Worm (Caenorhabditis elegans) whole organism, young adult: ENCODE results near the gene C55A6.11.
"Not testable (repeated sequence)": the region's sequence is repeated elsewhere in the genome, so short reads cannot be mapped to it uniquely, and the experiment has no call there.

Experiments used
- B0336.3 ChIP-seq: fragments of 200-800 bp; sonication (Bioruptor generic); IDR thresholded peaks from 2 replicates; pipeline ENCODE4 v1.3.6; 2022; ENCODE audit warnings: missing genetic modification characterization, missing compliant biosample characterization
- C06A6.2 ChIP-seq: fragments of 200-800 bp; sonication (Bioruptor generic); conservative IDR thresholded peaks from 2 replicates; pipeline ENCODE4 v1.3.6; 2022; ENCODE audit warnings: missing genetic modification characterization, missing compliant biosample characterization
- D2030.7 ChIP-seq: fragments of 200-800 bp; sonication (Bioruptor generic); IDR thresholded peaks from 2 replicates; pipeline ENCODE4 v1.3.6; 2022; ENCODE audit warnings: missing genetic modification reagents, missing genetic modification characterization, missing compliant biosample characterization
- F33H1.4 ChIP-seq: fragments of 200-800 bp; sonication (Bioruptor generic); IDR thresholded peaks from 2 replicates; pipeline ENCODE4 v1.3.6; 2022; ENCODE audit warnings: missing genetic modification reagents, missing genetic modification characterization, missing compliant biosample characterization
- F39B2.1 ChIP-seq: fragments of 200-800 bp; sonication (Bioruptor generic); IDR thresholded peaks from 2 replicates; pipeline ENCODE4 v1.3.6; 2022; ENCODE audit warnings: missing genetic modification reagents, missing genetic modification characterization, missing compliant biosample characterization
- F49E8.2 ChIP-seq: sonication (generic microtip); optimal IDR thresholded peaks from 3 replicates; lab custom pipeline; 2017; ENCODE audit warnings: missing genetic modification characterization, mild to moderate bottlenecking, missing compliant biosample characterization, antibody characterized with exemption, moderate library complexity; ENCODE audit not compliant: insufficient read depth
- Y56A3A.18 ChIP-seq: fragments of 200-800 bp; sonication (Bioruptor generic); IDR thresholded peaks from 2 replicates; pipeline ENCODE4 v1.3.6; 2022; ENCODE audit warnings: missing genetic modification reagents, missing genetic modification characterization, missing compliant biosample characterization
- Y79H2A.3 ChIP-seq: fragments of 200-800 bp; sonication (Bioruptor generic); conservative IDR thresholded peaks from 2 replicates; pipeline ENCODE4 v1.3.6; 2022; ENCODE audit warnings: missing genetic modification reagents, missing genetic modification characterization, missing compliant biosample characterization
- ZK185.1 ChIP-seq: sonication (generic microtip); optimal IDR thresholded peaks from 2 replicates; lab custom pipeline; 2016; ENCODE audit warnings: mild to moderate bottlenecking, missing genetic modification characterization, missing compliant biosample characterization; ENCODE audit not compliant: poor library complexity, severe bottlenecking
- attf-6 ChIP-seq: fragments of 200-800 bp; sonication (Bioruptor generic); IDR thresholded peaks from 2 replicates; pipeline ENCODE4 v1.3.6; 2022; ENCODE audit warnings: missing genetic modification reagents, missing genetic modification characterization, missing compliant biosample characterization
- bed-2 ChIP-seq: fragments of 200-800 bp; sonication (Bioruptor generic); IDR thresholded peaks from 2 replicates; pipeline ENCODE4 v1.3.6; 2022; ENCODE audit warnings: missing genetic modification reagents, missing genetic modification characterization, missing compliant biosample characterization
- ccch-3 ChIP-seq: fragments of 200-800 bp; sonication (Bioruptor generic); optimal IDR thresholded peaks from 2 replicates; lab custom pipeline; 2018; ENCODE audit warnings: mild to moderate bottlenecking, missing genetic modification characterization, missing compliant biosample characterization
- dox-1 ChIP-seq: fragments of 200-800 bp; sonication (Bioruptor generic); IDR thresholded peaks from 2 replicates; pipeline ENCODE4 v1.3.6; 2022; ENCODE audit warnings: missing genetic modification reagents, missing genetic modification characterization, missing compliant biosample characterization
- efl-1 ChIP-seq: fragments of 150-350 bp; optimal IDR thresholded peaks from 2 replicates; lab custom pipeline; 2014; ENCODE audit warnings: missing biosample characterization, missing genetic modification reagents, missing genetic modification characterization
- egrh-3 ChIP-seq: fragments of 200-800 bp; sonication (Bioruptor generic); IDR thresholded peaks from 2 replicates; pipeline ENCODE4 v1.3.6; 2022; ENCODE audit warnings: missing genetic modification reagents, missing genetic modification characterization, missing compliant biosample characterization
- ekl-4 ChIP-seq: fragments of 200-800 bp; sonication (Bioruptor generic); IDR thresholded peaks from 2 replicates; pipeline ENCODE4 v1.3.6; 2022; ENCODE audit warnings: missing genetic modification reagents, missing genetic modification characterization, missing compliant biosample characterization
- hmg-1.2 ChIP-seq: fragments of 200-800 bp; sonication (Bioruptor generic); IDR thresholded peaks from 2 replicates; pipeline ENCODE4 v1.3.6; 2022; ENCODE audit warnings: missing genetic modification reagents, missing genetic modification characterization, missing compliant biosample characterization
- hmg-20 ChIP-seq: fragments of 200-800 bp; sonication (Bioruptor generic); IDR thresholded peaks from 2 replicates; pipeline ENCODE4 v1.3.6; 2022; ENCODE audit warnings: missing genetic modification reagents, missing genetic modification characterization, missing compliant biosample characterization
- lag-1 ChIP-seq: fragments of 200-800 bp; sonication (Bioruptor generic); IDR thresholded peaks from 2 replicates; pipeline ENCODE4 v1.3.6; 2022; ENCODE audit warnings: missing genetic modification reagents, missing genetic modification characterization, missing compliant biosample characterization
- lir-1 ChIP-seq: fragments of 200-800 bp; sonication (Bioruptor generic); conservative IDR thresholded peaks from 2 replicates; pipeline ENCODE4 v1.3.6; 2022; ENCODE audit warnings: missing genetic modification reagents, missing genetic modification characterization, missing compliant biosample characterization
- lsl-1 ChIP-seq: fragments of 200-800 bp; sonication (Bioruptor generic); optimal IDR thresholded peaks from 2 replicates; lab custom pipeline; 2018; ENCODE audit warnings: mild to moderate bottlenecking, missing genetic modification characterization, moderate library complexity, missing compliant biosample characterization
- madf-10 ChIP-seq: sonication (generic microtip); optimal IDR thresholded peaks from 2 replicates; lab custom pipeline; 2016; ENCODE audit warnings: mild to moderate bottlenecking, missing genetic modification characterization, missing compliant biosample characterization
- madf-6 ChIP-seq: fragments of 200-800 bp; sonication (Bioruptor generic); IDR thresholded peaks from 2 replicates; pipeline ENCODE4 v1.3.6; 2022; ENCODE audit warnings: missing genetic modification reagents, missing genetic modification characterization, missing compliant biosample characterization
- madf-8 ChIP-seq: fragments of 200-800 bp; sonication (Bioruptor generic); conservative IDR thresholded peaks from 2 replicates; pipeline ENCODE4 v1.3.6; 2022; ENCODE audit warnings: missing genetic modification reagents, missing genetic modification characterization, missing compliant biosample characterization
- rcor-1 ChIP-seq: fragments of 200-800 bp; sonication (Bioruptor generic); IDR thresholded peaks from 2 replicates; pipeline ENCODE4 v1.3.6; 2022; ENCODE audit warnings: missing genetic modification reagents, missing genetic modification characterization, missing compliant biosample characterization
- snpc-1.1 ChIP-seq: sonication (generic microtip); optimal IDR thresholded peaks from 2 replicates; lab custom pipeline; 2017; ENCODE audit warnings: missing genetic modification characterization, mild to moderate bottlenecking, missing compliant biosample characterization, antibody characterized with exemption, moderate library complexity, missing genotype, missing genetic modification reagents; ENCODE audit not compliant: insufficient read depth
- snpc-3.4 ChIP-seq: sonication (generic microtip); optimal IDR thresholded peaks from 2 replicates; lab custom pipeline; 2017; ENCODE audit warnings: missing genetic modification characterization, mild to moderate bottlenecking, missing compliant biosample characterization, antibody characterized with exemption, moderate library complexity, missing genotype, missing genetic modification reagents
- snpc-4 ChIP-seq, 5 experiments: fragments of 150-350 bp in 1 of 5; sonication (generic microtip) in 4 of 5; optimal IDR thresholded peaks; 2 replicates each; lab custom pipeline; 2014 to 2018; ENCODE audit warnings: missing genetic modification characterization in 5 of 5, missing biosample characterization in 3 of 5, antibody characterized with exemption in 2 of 5, mild to moderate bottlenecking in 2 of 5, missing compliant biosample characterization in 2 of 5, missing genotype in 2 of 5, moderate library complexity in 2 of 5, missing genetic modification reagents in 1 of 5
- tbp1 ChIP-seq: fragments of 200-800 bp; sonication (Bioruptor generic); optimal IDR thresholded peaks from 2 replicates; lab custom pipeline; 2018; ENCODE audit warnings: mild to moderate bottlenecking, missing genetic modification characterization, missing compliant biosample characterization
- xnd-1 ChIP-seq: sonication (generic microtip); optimal IDR thresholded peaks from 2 replicates; lab custom pipeline; 2016; ENCODE audit warnings: missing genotype, missing genetic modification reagents, missing genetic modification characterization, missing compliant biosample characterization
- zfh-2 ChIP-seq: fragments of 200-800 bp; sonication (Bioruptor generic); conservative IDR thresholded peaks from 2 replicates; pipeline ENCODE4 v1.3.6; 2022; ENCODE audit warnings: missing genetic modification reagents, missing genetic modification characterization, missing compliant biosample characterization
- ztf-25 ChIP-seq: fragments of 200-800 bp; sonication (Bioruptor generic); IDR thresholded peaks from 2 replicates; pipeline ENCODE4 v1.3.6; 2022; ENCODE audit warnings: missing genetic modification reagents, missing genetic modification characterization, missing compliant biosample characterization

Gene C55A6.11

DNA sequence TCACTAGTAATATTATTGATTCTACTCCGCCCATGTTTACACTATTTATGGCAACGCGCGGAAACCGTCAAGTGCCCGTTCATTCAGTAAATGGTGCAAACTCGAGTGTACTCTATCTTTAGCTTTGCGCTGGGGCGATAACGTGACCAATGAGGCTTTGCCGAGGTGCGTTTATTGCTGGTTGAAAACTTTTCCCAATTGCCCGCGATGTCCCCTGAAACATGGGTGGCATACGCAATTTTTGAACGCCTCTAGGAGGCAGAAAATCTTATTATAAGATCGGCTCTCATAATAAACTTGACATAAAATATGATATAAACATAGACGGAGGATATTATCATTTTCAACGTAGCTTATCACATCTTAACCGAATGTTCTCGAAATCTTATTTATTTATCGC lies 42.3 kb upstream of the C55A6.11 start:
- TF ChIP-seq F39B2.1 (GFP tag; lab: Robert Waterston, UW) = peak; percentile 8; the same call in 1 of the 2 replicates
- TF ChIP-seq madf-8 (GFP tag; lab: Robert Waterston, UW) = peak; percentile 35; the same call in 1 of the 2 replicates
- TF ChIP-seq F49E8.2 (tag; lab: Kevin White, UChicago) = peak; percentile 33
- peak; percentile 81 for TF ChIP-seq D2030.7 (GFP tag; lab: Robert Waterston, UW)
- peak; percentile 26 for TF ChIP-seq F33H1.4 (GFP tag; lab: Robert Waterston, UW)
- peak; percentile 76 for TF ChIP-seq snpc-4 (GFP tag; optimal IDR thresholded peaks at IDR 0.05; lab: Kevin White, UChicago)
- TF ChIP-seq snpc-4 (tag; optimal IDR thresholded peaks at IDR 0.05; lab: Kevin White, UChicago) = peak; percentile 56 to 92 (median 84)
- TF ChIP-seq snpc-1.1 = peak; percentile 91
- TF ChIP-seq xnd-1 (tag; lab: Kevin White, UChicago) = peak; percentile 12
- peak; percentile 31 for TF ChIP-seq lsl-1 (GFP tag; lab: Kevin White, UChicago)
- peak; percentile 47 for TF ChIP-seq snpc-3.4 (tag; lab: Kevin White, UChicago)
- TF ChIP-seq dox-1 (GFP tag; lab: Robert Waterston, UW) = peak; percentile 66
- TF ChIP-seq rcor-1 (GFP tag; lab: Robert Waterston, UW) = peak; percentile 33; the same call in 1 of the 2 replicates
- TF ChIP-seq ekl-4 = 0 out of 2 replicates have a peak, but pooled peaks have one; percentile 62
- peak; percentile 46; the same call in 1 of the 2 replicates for TF ChIP-seq B0336.3
- TF ChIP-seq efl-1 (GFP tag; lab: Kevin White, UChicago) = peak; percentile 0
- TF ChIP-seq attf-6 (GFP tag; lab: Robert Waterston, UW) = peak; percentile 49; the same call in 1 of the 2 replicates
- TF ChIP-seq tbp1 (GFP tag; lab: Kevin White, UChicago) = peak; percentile 53
- TF ChIP-seq hmg-1.2 = peak; percentile 54

DNA sequence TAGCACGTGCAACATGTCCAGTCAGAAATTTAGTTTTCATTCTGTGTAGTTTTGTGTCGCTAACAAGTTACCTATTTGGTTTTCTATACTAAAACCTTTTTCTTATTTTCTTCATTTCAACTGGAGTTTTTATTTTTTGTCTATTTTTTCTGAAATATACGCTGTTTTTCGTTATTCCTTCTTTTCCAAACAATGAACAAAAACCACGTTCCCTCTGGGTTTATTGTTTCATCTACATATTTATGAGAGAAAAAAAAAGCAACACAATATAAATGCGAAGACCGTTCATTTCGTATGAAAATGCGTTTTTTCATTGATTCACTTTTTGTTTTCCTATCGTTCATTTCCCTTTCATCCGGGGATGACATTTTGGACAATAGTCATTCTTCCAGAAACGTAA lies 40.9 kb upstream of the C55A6.11 start, which contains the start of gene T11F9.22:
T11F9.22 (plus strand) TSS at position 301 of the 400 bp plus-strand sequence.
- TF ChIP-seq Y56A3A.18 (GFP tag; lab: Robert Waterston, UW) (no peak), ZK185.1 (no peak), madf-10 (tag; lab: Kevin White, UChicago) (no peak), C06A6.2 (GFP tag; lab: Robert Waterston, UW) (no peak), bed-2 (GFP tag; lab: Robert Waterston, UW) (no peak), ztf-25 (GFP tag; lab: Robert Waterston, UW) (no peak)
- TF ChIP-seq, all 124 proteins: peak for 0

DNA sequence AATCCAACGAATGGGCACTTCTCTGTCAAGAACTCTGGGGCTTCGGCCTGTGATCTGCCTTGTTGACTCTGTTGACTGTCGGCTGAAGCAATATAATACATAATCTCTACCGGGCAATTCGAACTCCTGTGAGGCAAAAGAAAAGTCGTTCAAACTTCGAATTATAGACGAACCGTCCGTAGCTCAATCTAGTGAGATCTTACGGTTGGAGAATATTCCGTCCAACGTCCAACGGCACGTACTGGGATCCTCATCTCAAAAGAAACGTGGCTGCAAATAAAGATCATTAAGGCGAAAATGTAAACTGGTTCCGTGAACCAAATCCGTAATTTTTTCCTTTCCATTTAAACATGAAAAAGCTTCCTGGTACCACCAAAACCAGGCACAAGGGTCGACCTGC lies 39.6 kb upstream of the C55A6.11 start, which contains the start of gene T11F9.14:
T11F9.14 (minus strand) TSS at position 101 of the 400 bp plus-strand sequence.
- not testable (repeated sequence) for TF ChIP-seq Y79H2A.3 (GFP tag; lab: Robert Waterston, UW); lag-1 (GFP tag; lab: Robert Waterston, UW); madf-10 (tag; lab: Kevin White, UChicago)

DNA sequence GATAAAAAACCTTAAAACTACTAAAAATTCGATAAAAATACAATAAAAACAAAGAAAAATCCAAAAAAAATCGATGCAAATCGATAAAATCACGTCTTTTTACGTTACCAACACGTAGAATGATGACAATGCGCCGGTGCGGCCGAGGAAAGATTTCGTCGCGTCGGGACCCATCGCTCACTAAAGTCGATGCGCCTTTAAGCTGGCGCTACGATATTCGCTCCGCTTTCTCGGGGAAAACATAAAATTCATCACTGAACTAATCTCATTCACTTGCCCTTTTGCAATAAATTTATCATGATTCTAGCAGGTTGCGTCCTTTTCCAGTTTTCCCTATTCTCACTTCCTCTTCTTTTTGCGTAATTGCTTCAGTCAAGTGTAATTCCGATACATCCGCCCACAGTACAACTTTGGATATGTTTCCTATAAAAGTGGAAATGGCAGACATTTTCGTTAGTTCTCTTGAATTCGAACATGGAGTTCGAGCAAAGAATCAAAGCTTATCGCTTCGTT lies 36.7 kb upstream of the C55A6.11 start, which contains the start of gene col-157:
col-157 (plus strand) TSS at position 463 of the 513 bp plus-strand sequence.
- peak; percentile 33; the same call in 1 of the 2 replicates for TF ChIP-seq madf-6 (GFP tag; lab: Robert Waterston, UW)
- peak; percentile 68 for TF ChIP-seq F33H1.4 (GFP tag; lab: Robert Waterston, UW)
- TF ChIP-seq lsl-1 (GFP tag; lab: Kevin White, UChicago) = peak; percentile 62

DNA sequence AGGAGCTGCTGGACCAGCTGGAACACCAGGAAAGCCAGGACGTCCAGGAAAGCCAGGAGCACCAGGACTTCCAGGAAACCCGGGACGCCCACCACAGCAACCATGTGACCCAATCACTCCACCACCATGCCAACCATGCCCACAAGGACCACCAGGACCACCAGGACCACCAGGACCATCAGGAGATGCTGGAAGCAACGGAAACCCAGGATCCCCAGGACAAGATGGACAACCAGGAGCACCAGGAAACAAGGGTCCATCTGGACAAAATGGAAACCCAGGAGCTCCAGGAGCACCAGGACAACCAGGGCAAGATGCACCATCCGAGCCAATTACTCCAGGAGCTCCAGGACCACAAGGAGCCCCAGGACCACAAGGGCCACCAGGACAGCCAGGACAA lies 35.9 kb upstream of the C55A6.11 start:
- 0 out of 2 replicates have a peak, but pooled peaks have one; percentile 6 for TF ChIP-seq hmg-20 (GFP tag; lab: Robert Waterston, UW)
- TF ChIP-seq ccch-3 = no peak
- peak; percentile 62; the same call in 1 of the 2 replicates for TF ChIP-seq egrh-3
- no peak for TF ChIP-seq lir-1 (GFP tag; lab: Robert Waterston, UW)
- peak; percentile 65 for TF ChIP-seq zfh-2 (GFP tag; lab: Robert Waterston, UW)
